Fruit fly (Drosophila melanogaster): Measurements from ENCODE around the gene CG15036.

CG15036 gene

DNA sequence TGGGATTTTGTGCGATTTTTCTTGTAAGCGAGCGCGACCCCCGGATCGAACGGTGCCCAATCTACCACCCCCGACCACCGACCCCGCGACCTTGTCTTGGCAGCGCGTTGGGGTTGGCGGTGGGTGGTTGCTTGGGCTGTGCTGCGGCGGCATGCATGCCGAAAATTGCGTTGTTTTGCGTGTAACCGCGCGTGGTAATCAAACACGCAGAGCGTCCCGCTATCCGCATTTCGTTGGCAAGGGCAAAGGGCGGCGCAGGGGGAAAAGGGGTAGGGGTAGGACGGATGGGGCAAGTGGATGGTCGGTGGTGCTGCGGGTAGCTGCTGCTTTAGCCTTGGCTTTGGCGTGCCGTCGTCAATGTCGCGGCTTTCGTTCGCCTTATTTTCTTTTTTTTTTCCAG, 7.8 kb upstream of the CG15036 start:
- TF ChIP-seq CG34367 (tag; optimal IDR thresholded peaks at IDR 0.05) (no peak), Pif1B (GFP tag; optimal IDR thresholded peaks at IDR 0.05) (no peak), Pif1A (GFP tag; optimal IDR thresholded peaks at IDR 0.05) (no peak), CG8159 (tag; optimal IDR thresholded peaks at IDR 0.05) (no peak), CG13204 (GFP tag; optimal IDR thresholded peaks at IDR 0.05) (no peak), fd96Ca (GFP tag; IDR thresholded peaks at IDR 0.05) (no peak), CG12605 (GFP tag; IDR thresholded peaks at IDR 0.05) (no peak), CG10348 (GFP tag; IDR thresholded peaks at IDR 0.05) (no peak)

DNA sequence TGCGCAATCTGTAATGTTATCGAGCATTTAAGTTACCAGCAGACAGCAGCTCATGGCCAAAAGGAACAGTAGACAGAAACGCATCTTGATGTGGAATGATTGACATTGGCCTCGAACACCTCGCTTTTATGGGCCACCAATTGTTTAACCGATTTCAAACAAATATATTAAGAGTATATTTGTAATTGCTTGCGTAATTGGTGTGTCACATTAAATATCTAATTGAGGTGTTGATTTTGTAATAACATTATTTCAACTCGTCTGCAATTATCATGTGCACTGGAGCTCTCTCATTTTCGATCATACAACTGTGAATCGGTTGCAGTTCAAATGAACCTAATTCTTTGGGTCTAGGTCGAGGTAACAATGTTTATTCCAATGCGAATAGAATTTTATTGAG, 1.0 kb upstream of the CG15036 start, which contains the start of gene CG32726:
Gene CG32726 (minus strand): TSS at position 101 of the 400 bp plus-strand sequence.
- TF ChIP-seq CG15710 (tag; optimal IDR thresholded peaks at IDR 0.05) (no peak), CG17806 (tag; optimal IDR thresholded peaks at IDR 0.05) (no peak), rn (GFP tag; IDR thresholded peaks at IDR 0.05) (no peak), CG14655 (GFP tag; optimal IDR thresholded peaks at IDR 0.05) (no peak)

DNA sequence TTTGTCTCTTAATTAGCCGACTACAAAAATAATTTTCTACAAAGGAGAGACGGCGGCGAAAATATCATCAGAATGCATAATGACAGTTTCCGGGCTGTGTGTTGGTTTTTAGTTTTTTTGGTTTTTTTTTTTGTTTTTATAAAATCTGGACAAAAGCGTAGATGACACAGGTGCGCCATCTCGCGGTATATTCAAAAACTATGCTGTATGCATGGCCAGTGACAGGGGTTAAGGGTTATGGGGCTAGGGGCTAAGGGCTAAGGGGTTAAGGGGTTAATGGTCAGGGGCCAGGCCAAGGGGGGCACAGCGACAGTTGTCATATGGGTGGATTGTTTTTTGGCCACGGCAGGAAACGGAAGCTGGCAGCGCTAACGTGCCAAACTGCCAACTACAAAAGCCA, 2.1 kb downstream of the CG15036 start:
- TF ChIP-seq CG34367 (tag; optimal IDR thresholded peaks at IDR 0.05): no peak
- no peak for TF ChIP-seq CG9948 (tag; optimal IDR thresholded peaks at IDR 0.05)
- TF ChIP-seq CG8159 (tag; optimal IDR thresholded peaks at IDR 0.05): no peak
- no peak for TF ChIP-seq Pif1B (GFP tag; optimal IDR thresholded peaks at IDR 0.05)
- no peak for TF ChIP-seq Ets98B (GFP tag; IDR thresholded peaks at IDR 0.05)
- TF ChIP-seq Snoo (tag; optimal IDR thresholded peaks at IDR 0.05): no peak
- TF ChIP-seq CG4496 (GFP tag; IDR thresholded peaks at IDR 0.05): no peak
- TF ChIP-seq gl (tag; optimal IDR thresholded peaks at IDR 0.05): no peak
- TF ChIP-seq Pif1A (GFP tag; optimal IDR thresholded peaks at IDR 0.05): no peak
- TF ChIP-seq CG12605 (GFP tag; IDR thresholded peaks at IDR 0.05): no peak

DNA sequence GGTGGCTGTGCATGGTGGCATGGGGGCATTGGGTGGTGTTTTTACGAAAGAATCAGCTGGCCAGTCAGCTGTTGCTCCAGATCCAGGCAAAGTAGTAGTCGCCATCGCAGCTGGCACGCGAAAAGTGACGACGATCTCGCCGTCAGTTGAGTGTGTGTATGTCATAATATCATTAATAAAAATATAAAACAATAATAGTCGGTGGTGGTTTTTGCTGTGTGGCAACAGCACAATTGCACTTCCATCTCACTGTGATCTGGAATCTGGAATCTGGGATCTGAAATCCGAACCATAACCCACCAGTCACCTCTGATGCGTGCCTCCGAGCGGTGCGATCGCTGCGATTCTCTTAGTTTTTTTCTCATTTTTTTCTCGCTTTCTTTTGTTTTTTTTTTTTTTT, 6.3 kb downstream of the CG15036 start, which contains the start of gene rumpel:
Gene rumpel (plus strand): TSS at position 301 of the 400 bp plus-strand sequence.
- no peak for TF ChIP-seq CG34367 (tag; optimal IDR thresholded peaks at IDR 0.05)
- no peak for TF ChIP-seq EcR (GFP tag; optimal IDR thresholded peaks at IDR 0.05)
- no peak for TF ChIP-seq rn (GFP tag; IDR thresholded peaks at IDR 0.05)
- TF ChIP-seq CG32121 (GFP tag; IDR thresholded peaks at IDR 0.05): no peak
- no peak for TF ChIP-seq CG12605 (GFP tag; IDR thresholded peaks at IDR 0.05)
- no peak for TF ChIP-seq CG8159 (tag; optimal IDR thresholded peaks at IDR 0.05)

DNA sequence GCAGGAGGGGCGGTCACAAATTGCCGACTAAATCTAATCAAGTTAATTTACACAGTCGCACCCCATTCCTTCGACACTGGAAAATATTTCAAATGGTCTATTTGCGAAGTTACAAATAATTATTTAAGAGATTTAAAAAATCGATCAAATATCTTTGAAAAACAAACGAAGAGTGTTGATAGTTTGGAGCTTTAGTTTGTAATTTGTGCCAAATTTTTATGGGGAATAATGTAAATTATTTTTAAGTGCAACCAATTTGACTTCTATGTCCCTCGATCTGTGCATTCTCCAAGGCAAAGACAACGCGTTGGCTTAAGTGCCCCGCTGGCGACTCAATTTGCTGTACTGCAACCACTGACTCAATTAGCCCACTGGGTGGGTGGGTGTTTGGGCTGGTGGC, 6.8 kb downstream of the CG15036 start:
- TF ChIP-seq D1 (tag; optimal IDR thresholded peaks at IDR 0.05): no peak
- TF ChIP-seq Ets98B (GFP tag; IDR thresholded peaks at IDR 0.05): no peak
- TF ChIP-seq CG15710 (tag; optimal IDR thresholded peaks at IDR 0.05): no peak
- no peak for TF ChIP-seq CG4496 (GFP tag; IDR thresholded peaks at IDR 0.05)
- TF ChIP-seq CG17806 (tag; optimal IDR thresholded peaks at IDR 0.05): no peak
- no peak for TF ChIP-seq CG13204 (GFP tag; optimal IDR thresholded peaks at IDR 0.05)
- no peak for TF ChIP-seq fd96Ca (GFP tag; IDR thresholded peaks at IDR 0.05)
- TF ChIP-seq rn (GFP tag; IDR thresholded peaks at IDR 0.05): no peak
- TF ChIP-seq CG10348 (GFP tag; IDR thresholded peaks at IDR 0.05): no peak
- no peak for TF ChIP-seq CG14655 (GFP tag; optimal IDR thresholded peaks at IDR 0.05)
- TF ChIP-seq CG8159 (tag; optimal IDR thresholded peaks at IDR 0.05): no peak
- no peak for TF ChIP-seq CG9948 (tag; optimal IDR thresholded peaks at IDR 0.05)
- no peak for TF ChIP-seq CG34367 (tag; optimal IDR thresholded peaks at IDR 0.05)
- no peak for TF ChIP-seq CG32121 (GFP tag; IDR thresholded peaks at IDR 0.05)
- no peak for TF ChIP-seq CG8301 (tag; optimal IDR thresholded peaks at IDR 0.05)
- no peak for TF ChIP-seq Pif1B (GFP tag; optimal IDR thresholded peaks at IDR 0.05)
- TF ChIP-seq Snoo (tag; optimal IDR thresholded peaks at IDR 0.05): no peak
- no peak for TF ChIP-seq CG12605 (GFP tag; IDR thresholded peaks at IDR 0.05)

DNA sequence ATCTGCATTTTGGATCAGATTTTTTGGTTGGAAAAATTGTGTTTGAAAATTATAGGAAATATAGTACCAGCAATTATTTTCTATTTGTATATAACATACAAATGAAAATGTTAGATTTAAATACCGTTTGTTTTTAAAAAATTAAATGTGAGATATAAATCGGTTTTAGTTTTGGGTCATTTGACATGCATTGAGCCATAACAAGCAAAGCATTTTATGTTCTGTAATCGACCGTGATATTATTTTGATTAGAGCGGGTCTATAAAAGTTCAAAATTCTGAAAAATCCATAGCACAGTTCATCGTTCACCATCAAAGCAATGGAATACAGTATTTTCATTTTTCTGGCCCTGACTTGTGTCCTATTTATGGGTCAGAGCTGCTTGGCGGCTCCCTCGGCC, 7.7 kb downstream of the CG15036 start, which contains the start of gene CG34337:
Gene CG34337 (plus strand): TSS at position 301 of the 400 bp plus-strand sequence.
- TF ChIP-seq CG34367 (tag; optimal IDR thresholded peaks at IDR 0.05): no peak

DNA sequence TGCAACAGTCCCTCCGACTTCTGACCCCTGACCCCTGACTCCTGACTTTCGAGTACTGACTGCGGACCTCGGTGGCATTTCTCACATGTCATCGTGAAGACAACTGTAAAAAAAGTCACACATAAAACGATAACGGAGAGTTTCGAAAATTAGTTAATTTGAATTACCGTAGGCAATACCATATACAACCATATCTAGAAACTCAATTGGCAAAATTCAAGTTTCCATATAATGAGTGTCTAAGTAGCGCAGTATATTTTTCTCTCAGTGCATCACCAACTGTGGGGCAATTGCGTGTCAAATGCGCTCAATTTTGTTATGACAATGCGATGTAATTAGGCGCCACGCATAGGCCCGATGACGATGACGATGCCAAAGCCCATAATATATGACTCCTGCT, 9.6 kb downstream of the CG15036 start:
- TF ChIP-seq CG10348 (GFP tag; IDR thresholded peaks at IDR 0.05): no peak
- no peak for TF ChIP-seq CG34367 (tag; optimal IDR thresholded peaks at IDR 0.05)
- TF ChIP-seq CG13204 (GFP tag; optimal IDR thresholded peaks at IDR 0.05): no peak
- TF ChIP-seq CG12605 (GFP tag; IDR thresholded peaks at IDR 0.05): no peak
- TF ChIP-seq rn (GFP tag; IDR thresholded peaks at IDR 0.05): no peak
- TF ChIP-seq CG8159 (tag; optimal IDR thresholded peaks at IDR 0.05): no peak
- TF ChIP-seq CG8301 (tag; optimal IDR thresholded peaks at IDR 0.05): no peak
- TF ChIP-seq Pif1A (GFP tag; optimal IDR thresholded peaks at IDR 0.05): no peak
- TF ChIP-seq D1 (tag; optimal IDR thresholded peaks at IDR 0.05): no peak
- no peak for TF ChIP-seq fd96Ca (GFP tag; IDR thresholded peaks at IDR 0.05)
- TF ChIP-seq CG14655 (GFP tag; optimal IDR thresholded peaks at IDR 0.05): no peak
- TF ChIP-seq CG9948 (tag; optimal IDR thresholded peaks at IDR 0.05): no peak
- no peak for TF ChIP-seq CG4496 (GFP tag; IDR thresholded peaks at IDR 0.05)
- TF ChIP-seq EcR (GFP tag; optimal IDR thresholded peaks at IDR 0.05): no peak
- TF ChIP-seq CG15710 (tag; optimal IDR thresholded peaks at IDR 0.05): no peak
- no peak for TF ChIP-seq gl (tag; optimal IDR thresholded peaks at IDR 0.05)
- TF ChIP-seq Snoo (tag; optimal IDR thresholded peaks at IDR 0.05): no peak
- no peak for TF ChIP-seq CG32121 (GFP tag; IDR thresholded peaks at IDR 0.05)
- TF ChIP-seq Ets98B (GFP tag; IDR thresholded peaks at IDR 0.05): no peak
- no peak for TF ChIP-seq Pif1B (GFP tag; optimal IDR thresholded peaks at IDR 0.05)
